Worm (Caenorhabditis elegans) whole organism, L4/young adult: ENCODE results near the gene rpl-43.

ENCODE experiments used
- dao-5 ChIP-seq: sonication (generic microtip); optimal IDR thresholded peaks from 2 replicates; lab custom pipeline; 2016; ENCODE audit warnings: missing genotype, missing genetic modification characterization, moderate library complexity, missing compliant biosample characterization
- him-1 ChIP-seq: sonication (generic microtip); optimal IDR thresholded peaks from 2 replicates; lab custom pipeline; 2016; ENCODE audit warnings: missing genotype, missing genetic modification reagents, missing genetic modification characterization, missing compliant biosample characterization

ce11 chrII:14106164-14106563 is 48.9 kb upstream of the rpl-43 start:
- no peak for TF ChIP-seq him-1 (tag; lab: Kevin White, UChicago)
- TF ChIP-seq dao-5 (tag; lab: Kevin White, UChicago): no peak
